Worm (Caenorhabditis elegans): ENCODE measurements around the gene C05E4.15.

ce11 chrV:808260-808659, 47.1 kb upstream of the C05E4.15 start:
- no peak for TF ChIP-seq nfya-1 (tag; optimal IDR thresholded peaks at IDR 0.05; ENCODE audit: insufficient read depth)
- TF ChIP-seq ceh-82 (tag; optimal IDR thresholded peaks at IDR 0.05): no peak
- no peak for TF ChIP-seq pqm-1 (tag; optimal IDR thresholded peaks at IDR 0.05)
- no peak for TF ChIP-seq nhr-77 (tag; optimal IDR thresholded peaks at IDR 0.05)
- no peak for TF ChIP-seq unc-39 (tag; optimal IDR thresholded peaks at IDR 0.05)
- no peak for TF ChIP-seq fkh-10 (GFP tag; optimal IDR thresholded peaks at IDR 0.05)
- no peak for TF ChIP-seq mdl-1 (tag; optimal IDR thresholded peaks at IDR 0.05)
- no peak for TF ChIP-seq unc-62 (GFP tag; optimal IDR thresholded peaks at IDR 0.05)
- no peak for TF ChIP-seq nhr-12 (tag; optimal IDR thresholded peaks at IDR 0.05)
- no peak for TF ChIP-seq R02D3.7 (tag; optimal IDR thresholded peaks at IDR 0.05)
